Worm (Caenorhabditis elegans) whole organism, L4 larva: Measurements from ENCODE around the gene dsl-5.

ENCODE experiments used
- D1046.2 ChIP-seq: fragments of 200-800 bp; sonication (Bioruptor generic); IDR thresholded peaks from 2 replicates; pipeline ENCODE4 v1.3.6; 2022; ENCODE audit warnings: missing genetic modification characterization, missing compliant biosample characterization
- F10B5.3 ChIP-seq: sonication (generic microtip); optimal IDR thresholded peaks from 2 replicates; lab custom pipeline; 2016; ENCODE audit warnings: mild to moderate bottlenecking, missing genetic modification characterization, missing compliant biosample characterization
- Y48G9A.11 ChIP-seq: fragments of 200-800 bp; sonication (Bioruptor generic); IDR thresholded peaks from 2 replicates; pipeline ENCODE4 v1.3.6; 2022; ENCODE audit warnings: missing genetic modification reagents, missing genetic modification characterization, missing compliant biosample characterization
- aha-1 ChIP-seq: fragments of 150-350 bp; peaks from one replicate; lab custom pipeline; 2014; ENCODE audit warnings: missing biosample characterization, missing genetic modification characterization
- aly-2 ChIP-seq: sonication (generic microtip); optimal IDR thresholded peaks from 2 replicates; lab custom pipeline; 2018; ENCODE audit warnings: missing biosample characterization, missing genetic modification characterization
- ama-1 ChIP-seq: fragments of 150-350 bp; optimal IDR thresholded peaks from 2 replicates; lab custom pipeline; 2014; ENCODE audit warnings: inconsistent platforms, mixed read lengths
- ctbp-1 ChIP-seq: fragments of 200-800 bp; sonication (Bioruptor generic); IDR thresholded peaks from 2 replicates; pipeline ENCODE4 v1.3.6; 2022; ENCODE audit warnings: missing genetic modification reagents, missing genetic modification characterization, missing compliant biosample characterization
- daf-16 ChIP-seq, 3 experiments: sonication (generic microtip); optimal IDR thresholded peaks; 2 replicates each; lab custom pipeline; 2016 to 2017; ENCODE audit warnings: missing genetic modification characterization in 3 of 3, missing genetic modification reagents in 3 of 3, mild to moderate bottlenecking in 2 of 3, missing compliant biosample characterization in 2 of 3, missing biosample characterization in 1 of 3, moderate library complexity in 1 of 3
- daf-19 ChIP-seq: fragments of 200-800 bp; sonication (Bioruptor generic); conservative IDR thresholded peaks from 2 replicates; pipeline ENCODE4 v1.3.6; 2022; ENCODE audit warnings: missing genetic modification characterization, missing compliant biosample characterization
- dmd-8 ChIP-seq: fragments of 200-800 bp; sonication (Bioruptor generic); IDR thresholded peaks from 2 replicates; pipeline ENCODE4 v1.3.6; 2022; ENCODE audit warnings: missing genetic modification characterization, missing compliant biosample characterization
- dmd-9 ChIP-seq: fragments of 200-800 bp; sonication (Bioruptor generic); IDR thresholded peaks from 2 replicates; pipeline ENCODE4 v1.3.6; 2022; ENCODE audit warnings: missing genetic modification reagents, missing genetic modification characterization, missing compliant biosample characterization
- dpl-1 ChIP-seq: fragments of 150-350 bp; optimal IDR thresholded peaks from 2 replicates; lab custom pipeline; 2014; ENCODE audit warnings: missing biosample characterization, missing genetic modification reagents, missing genetic modification characterization
- dve-1 ChIP-seq: sonication (generic microtip); optimal IDR thresholded peaks from 2 replicates; lab custom pipeline; 2017; ENCODE audit warnings: antibody characterized with exemption, mild to moderate bottlenecking, missing genetic modification characterization, missing compliant biosample characterization; ENCODE audit not compliant: insufficient read depth
- fkh-10 ChIP-seq: fragments of 150-350 bp; optimal IDR thresholded peaks from 2 replicates; lab custom pipeline; 2014; ENCODE audit warnings: missing biosample characterization, missing genetic modification reagents, missing genetic modification characterization
- hlh-11 ChIP-seq: fragments of 200-800 bp; sonication (Bioruptor generic); optimal IDR thresholded peaks from 2 replicates; lab custom pipeline; 2018; ENCODE audit warnings: mild to moderate bottlenecking, missing genetic modification characterization, missing compliant biosample characterization
- hmg-1.1 ChIP-seq: fragments of 200-800 bp; sonication (Bioruptor generic); IDR thresholded peaks from 2 replicates; pipeline ENCODE4 v1.3.6; 2022; ENCODE audit warnings: missing genetic modification reagents, missing genetic modification characterization, missing compliant biosample characterization
- lin-29 ChIP-seq: fragments of 200-800 bp; sonication (Bioruptor generic); IDR thresholded peaks from 2 replicates; pipeline ENCODE4 v1.3.6; 2022; ENCODE audit warnings: missing genetic modification reagents, missing genetic modification characterization, missing compliant biosample characterization
- lsy-2 ChIP-seq, 2 experiments: fragments of 150-350 bp in 1 of 2; sonication (generic microtip) in 1 of 2; optimal IDR thresholded peaks; 2 replicates each; lab custom pipeline; 2014 to 2017; ENCODE audit warnings: missing biosample characterization in 2 of 2, missing genetic modification characterization in 2 of 2
- madf-5 ChIP-seq, 2 experiments: fragments of 200-800 bp; sonication (Bioruptor generic); IDR thresholded peaks; 2 replicates each; pipeline ENCODE4 v1.3.6; 2022; ENCODE audit warnings: missing compliant biosample characterization in 2 of 2, missing genetic modification characterization in 2 of 2
- mdl-1 ChIP-seq, 2 experiments: fragments of 150-350 bp in 1 of 2; sonication (generic microtip) in 1 of 2; optimal IDR thresholded peaks; 2 replicates each; lab custom pipeline; 2014 to 2017; ENCODE audit warnings: missing biosample characterization in 2 of 2, missing genetic modification characterization in 2 of 2
- nhr-11 ChIP-seq: fragments of 150-350 bp; optimal IDR thresholded peaks from 2 replicates; lab custom pipeline; 2014; ENCODE audit warnings: missing biosample characterization, missing genetic modification characterization
- nhr-111 ChIP-seq: fragments of 200-800 bp; sonication (Bioruptor generic); optimal IDR thresholded peaks from 2 replicates; lab custom pipeline; 2018; ENCODE audit warnings: mild to moderate bottlenecking, missing genetic modification characterization, missing compliant biosample characterization
- nhr-237 ChIP-seq: sonication (generic microtip); optimal IDR thresholded peaks from 2 replicates; lab custom pipeline; 2017; ENCODE audit warnings: missing biosample characterization, missing genetic modification characterization
- nhr-28 ChIP-seq: fragments of 150-350 bp; optimal IDR thresholded peaks from 2 replicates; lab custom pipeline; 2014; ENCODE audit warnings: missing biosample characterization, missing genetic modification characterization
- nhr-48 ChIP-seq: sonication (generic microtip); optimal IDR thresholded peaks from 2 replicates; lab custom pipeline; 2016; ENCODE audit warnings: mild to moderate bottlenecking, missing genetic modification characterization, missing compliant biosample characterization
- nhr-76 ChIP-seq: fragments of 150-350 bp; optimal IDR thresholded peaks from 2 replicates; lab custom pipeline; 2014; ENCODE audit warnings: missing biosample characterization, missing genetic modification characterization
- pha-4 ChIP-seq, 2 experiments: fragments of 150-350 bp in 1 of 2; fragments of 200-800 bp in 1 of 2; sonication (Bioruptor generic) in 1 of 2; IDR thresholded peaks in 1 of 2; optimal IDR thresholded peaks in 1 of 2; 2 replicates each; pipeline versions ENCODE4 v1.3.6 to Lab custom; 2014 to 2022; ENCODE audit warnings: missing genetic modification characterization in 2 of 2, missing genetic modification reagents in 2 of 2, missing biosample characterization in 1 of 2, missing compliant biosample characterization in 1 of 2
- skn-1 ChIP-seq: fragments of 150-350 bp; optimal IDR thresholded peaks from 2 replicates; lab custom pipeline; 2014; ENCODE audit warnings: missing biosample characterization, missing genetic modification characterization
- tra-1 ChIP-seq: fragments of 200-800 bp; sonication (Bioruptor generic); IDR thresholded peaks from 2 replicates; pipeline ENCODE4 v1.3.6; 2022; ENCODE audit warnings: missing genetic modification reagents, missing genetic modification characterization, missing compliant biosample characterization
- unc-130 ChIP-seq: sonication (generic microtip); optimal IDR thresholded peaks from 2 replicates; lab custom pipeline; 2016; ENCODE audit warnings: missing genetic modification reagents, missing genetic modification characterization, missing compliant biosample characterization
- unc-62 ChIP-seq, 3 experiments: fragments of 150-350 bp in 1 of 3; sonication (generic microtip); optimal IDR thresholded peaks in 2 of 3; peaks in 1 of 3; 1 replicate in 1 of 3; 2 replicates in 2 of 3; lab custom pipeline; 2014 to 2017; ENCODE audit warnings: missing biosample characterization in 3 of 3, missing genetic modification characterization in 3 of 3, missing genetic modification reagents in 3 of 3, missing genotype in 1 of 3

The dsl-5 gene

ce11 chrIV:11645354-11645753 lies 24.5 kb upstream of the dsl-5 start:
- no peak for TF ChIP-seq daf-16 (GFP tag; optimal IDR thresholded peaks at IDR 0.05; lab: Kevin White, UChicago)
- TF ChIP-seq daf-16 (tag; optimal IDR thresholded peaks at IDR 0.05; lab: Kevin White, UChicago): peak; percentile 86
- TF ChIP-seq nhr-28 (tag; lab: Kevin White, UChicago): peak; percentile 2
- TF ChIP-seq nhr-111 (GFP tag; lab: Kevin White, UChicago): no peak
- TF ChIP-seq dve-1 (tag; lab: Kevin White, UChicago): peak; percentile 39
- TF ChIP-seq nhr-11 (tag; lab: Kevin White, UChicago): no peak
- TF ChIP-seq unc-62 (GFP tag; optimal IDR thresholded peaks at IDR 0.05 in 1 of 2; lab: Kevin White, UChicago): peak in 1 of 2 experiments; percentile 92
- no peak for TF ChIP-seq unc-62 (tag; optimal IDR thresholded peaks at IDR 0.05; lab: Kevin White, UChicago)

ce11 chrIV:11644705-11645104 lies 23.9 kb upstream of the dsl-5 start:
- TF ChIP-seq nhr-237 (tag; lab: Kevin White, UChicago) (no peak), F10B5.3 (tag; lab: Kevin White, UChicago) (no peak), pha-4 (GFP tag; IDR thresholded peaks at IDR 0.05; lab: Robert Waterston, UW) (no peak), pha-4 (tag; optimal IDR thresholded peaks at IDR 0.05; lab: Kevin White, UChicago) (no peak), ctbp-1 (GFP tag; lab: Robert Waterston, UW) (0 out of 2 replicates have a peak, but pooled peaks have one; percentile 24), daf-16 (GFP tag; optimal IDR thresholded peaks at IDR 0.05; lab: Kevin White, UChicago) (peak in 1 of 2 experiments; percentile 33), daf-16 (tag; optimal IDR thresholded peaks at IDR 0.05; lab: Kevin White, UChicago) (no peak), dpl-1 (GFP tag; lab: Kevin White, UChicago) (no peak), skn-1 (tag; lab: Kevin White, UChicago) (no peak), tra-1 (0 out of 2 replicates have a peak, but pooled peaks have one; percentile 37), lsy-2 (tag; optimal IDR thresholded peaks at IDR 0.05; lab: Kevin White, UChicago) (peak in 1 of 2 experiments; percentile 53), ama-1 (peak; percentile 0), daf-19 (no peak), aly-2 (tag; lab: Kevin White, UChicago) (no peak), unc-62 (GFP tag; optimal IDR thresholded peaks at IDR 0.05 in 1 of 2; lab: Kevin White, UChicago) (peak in 1 of 2 experiments; percentile 53), unc-62 (tag; optimal IDR thresholded peaks at IDR 0.05; lab: Kevin White, UChicago) (no peak), Y48G9A.11 (GFP tag; lab: Robert Waterston, UW) (no peak)

ce11 chrIV:11643829-11644228 lies 23.0 kb upstream of the dsl-5 start, which contains the start of gene prx-2:
Gene prx-2 (plus strand): TSS chrIV:11644129.
- TF ChIP-seq lin-29 (GFP tag; lab: Robert Waterston, UW) (no peak), F10B5.3 (tag; lab: Kevin White, UChicago) (no peak), nhr-48 (tag; lab: Kevin White, UChicago) (no peak), hlh-11 (tag; lab: Kevin White, UChicago) (no peak), daf-16 (GFP tag; optimal IDR thresholded peaks at IDR 0.05; lab: Kevin White, UChicago) (no peak), daf-16 (tag; optimal IDR thresholded peaks at IDR 0.05; lab: Kevin White, UChicago) (no peak), mdl-1 (tag; optimal IDR thresholded peaks at IDR 0.05; lab: Kevin White, UChicago) (no peak), hmg-1.1 (GFP tag; lab: Robert Waterston, UW) (no peak), D1046.2 (GFP tag; lab: Robert Waterston, UW) (no peak), dmd-9 (GFP tag; lab: Robert Waterston, UW) (no peak), aha-1 (tag; lab: Kevin White, UChicago) (no peak), nhr-76 (tag; lab: Kevin White, UChicago) (no peak), Y48G9A.11 (GFP tag; lab: Robert Waterston, UW) (no peak)

ce11 chrIV:11641802-11642201 lies 21.0 kb upstream of the dsl-5 start, which contains the start of gene ZK809.1:
Gene ZK809.1 (plus strand): TSS chrIV:11642102.
- TF ChIP-seq nhr-48 (tag; lab: Kevin White, UChicago): no peak
- TF ChIP-seq aha-1 (tag; lab: Kevin White, UChicago): no peak
- no peak for TF ChIP-seq unc-130 (GFP tag; lab: Kevin White, UChicago)
- TF ChIP-seq hmg-1.1 (GFP tag; lab: Robert Waterston, UW): no peak
- TF ChIP-seq madf-5 (GFP tag; IDR thresholded peaks at IDR 0.05; lab: Robert Waterston, UW): no peak
- TF ChIP-seq, all 104 proteins: peak for 0

- no peak for TF ChIP-seq fkh-10 (GFP tag; lab: Kevin White, UChicago)
- TF ChIP-seq dmd-8 (GFP tag; lab: Robert Waterston, UW): no peak
Measured at ce11 chrIV:11640915-11641314, 20.1 kb upstream of the dsl-5 start, which contains the start of gene ttr-50. Gene ttr-50 (minus strand): TSS chrIV:11641015.
